Worm (Caenorhabditis elegans): ENCODE results near the gene ZK809.5.

DNA sequence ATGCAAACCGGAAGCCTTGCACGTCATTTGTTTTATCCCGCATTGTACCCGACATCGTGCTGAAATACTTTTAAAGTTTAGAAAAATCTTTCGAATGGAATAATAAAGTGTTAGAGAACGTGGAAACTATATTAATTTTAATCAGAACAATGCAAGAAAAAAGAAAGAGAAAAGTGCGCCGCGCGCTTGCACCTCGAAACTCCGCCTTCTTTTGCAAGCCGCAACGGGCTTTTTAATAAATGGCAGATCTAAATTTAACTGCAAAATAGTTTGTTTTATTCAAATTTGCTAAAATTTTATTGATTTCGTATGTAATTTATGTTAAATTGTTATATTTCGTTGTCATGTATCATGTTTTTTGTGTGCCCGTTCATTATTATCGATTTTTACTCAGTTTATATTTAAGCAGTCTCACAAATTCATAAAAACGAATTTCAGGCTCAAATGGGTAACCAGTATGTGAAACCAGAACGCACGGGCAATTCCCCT lies 4.5 kb upstream of the ZK809.5 start, which contains the start of the genes acl-3 and ndub-6:
- no peak for TF ChIP-seq lir-3 (tag; optimal IDR thresholded peaks at IDR 0.05)
- TF ChIP-seq egl-27 (tag; optimal IDR thresholded peaks at IDR 0.05), result no peak
- no peak for TF ChIP-seq ces-1 (GFP tag; optimal IDR thresholded peaks at IDR 0.05)
